Worm (Caenorhabditis elegans) whole organism, young adult: Measurements from ENCODE around the gene fkh-9.

Source experiments
- ceh-79 ChIP-seq: sonication (generic microtip); optimal IDR thresholded peaks from 2 replicates; lab custom pipeline; 2017; ENCODE audit warnings: mild to moderate bottlenecking, missing genetic modification characterization, missing compliant biosample characterization
- fkh-3 ChIP-seq: sonication (generic microtip); optimal IDR thresholded peaks from 2 replicates; lab custom pipeline; 2016; ENCODE audit warnings: mild to moderate bottlenecking, missing genetic modification characterization, missing compliant biosample characterization
- mxl-1 ChIP-seq: sonication (generic microtip); optimal IDR thresholded peaks from 2 replicates; lab custom pipeline; 2016; ENCODE audit warnings: missing genetic modification characterization, missing compliant biosample characterization
- pha-4 ChIP-seq: fragments of 150-350 bp; sonication (generic microtip); optimal IDR thresholded peaks from 2 replicates; lab custom pipeline; 2014; ENCODE audit warnings: missing biosample characterization, missing genetic modification reagents, missing genetic modification characterization
- snpc-4 ChIP-seq, 5 experiments: fragments of 150-350 bp in 1 of 5; sonication (generic microtip) in 4 of 5; optimal IDR thresholded peaks; 2 replicates each; lab custom pipeline; 2014 to 2018; ENCODE audit warnings: missing genetic modification characterization in 5 of 5, missing biosample characterization in 3 of 5, antibody characterized with exemption in 2 of 5, mild to moderate bottlenecking in 2 of 5, missing compliant biosample characterization in 2 of 5, missing genotype in 2 of 5, moderate library complexity in 2 of 5, missing genetic modification reagents in 1 of 5

ce11 chrX:3814827-3815226 lies 11.9 kb downstream of the fkh-9 start:
- TF ChIP-seq ceh-79 (tag; lab: Kevin White, UChicago) (no peak), snpc-4 (GFP tag; optimal IDR thresholded peaks at IDR 0.05; lab: Kevin White, UChicago) (no peak), snpc-4 (tag; optimal IDR thresholded peaks at IDR 0.05; lab: Kevin White, UChicago) (no peak), mxl-1 (tag; lab: Kevin White, UChicago) (no peak), fkh-3 (tag; lab: Kevin White, UChicago) (no peak), pha-4 (no peak)
